Worm (Caenorhabditis elegans) whole organism, late embryonic: ENCODE results near the gene C17A2.7.
"Not testable (repeated sequence)": the region's sequence is repeated elsewhere in the genome, so short reads cannot be mapped to it uniquely, and the experiment has no call there.

Source experiments
- ama-1 ChIP-seq: fragments of 150-350 bp; optimal IDR thresholded peaks from 2 replicates; lab custom pipeline; 2014
- ceh-2 ChIP-seq: sonication (generic microtip); optimal IDR thresholded peaks from 2 replicates; lab custom pipeline; 2016; ENCODE audit warnings: missing genotype, missing genetic modification characterization, missing compliant biosample characterization
- ceh-9 ChIP-seq: sonication (generic microtip); optimal IDR thresholded peaks from 2 replicates; lab custom pipeline; 2016; ENCODE audit warnings: mild to moderate bottlenecking, missing genetic modification characterization, inconsistent platforms, missing compliant biosample characterization
- fkh-10 ChIP-seq: fragments of 150-350 bp; optimal IDR thresholded peaks from 2 replicates; lab custom pipeline; 2014; ENCODE audit warnings: missing biosample characterization, missing genetic modification reagents, missing genetic modification characterization
- gmeb-2 ChIP-seq: sonication (generic microtip); optimal IDR thresholded peaks from 2 replicates; lab custom pipeline; 2016; ENCODE audit warnings: missing genetic modification characterization, inconsistent platforms, missing compliant biosample characterization
- lin-11 ChIP-seq: fragments of 200-800 bp; sonication (Bioruptor generic); optimal IDR thresholded peaks from 2 replicates; lab custom pipeline; 2018; ENCODE audit warnings: mild to moderate bottlenecking, missing genetic modification characterization, missing compliant biosample characterization
- pqm-1 ChIP-seq: sonication (generic microtip); optimal IDR thresholded peaks from 2 replicates; lab custom pipeline; 2016; ENCODE audit warnings: missing genetic modification characterization, missing compliant biosample characterization
- ref-2 ChIP-seq: sonication (generic microtip); optimal IDR thresholded peaks from 2 replicates; lab custom pipeline; 2016; ENCODE audit warnings: missing genetic modification characterization, missing compliant biosample characterization
- rnt-1 ChIP-seq: sonication (generic microtip); optimal IDR thresholded peaks from 2 replicates; lab custom pipeline; 2016; ENCODE audit warnings: missing genetic modification characterization, missing compliant biosample characterization
- sdc-2 ChIP-seq: sonication (generic microtip); optimal IDR thresholded peaks from 2 replicates; lab custom pipeline; 2016; ENCODE audit warnings: missing genotype, missing genetic modification characterization, missing compliant biosample characterization
- sox-4 ChIP-seq: sonication (generic microtip); optimal IDR thresholded peaks from 2 replicates; lab custom pipeline; 2017; ENCODE audit warnings: mild to moderate bottlenecking, missing genetic modification characterization, inconsistent platforms, missing compliant biosample characterization
- tbx-2 ChIP-seq: sonication (generic microtip); optimal IDR thresholded peaks from 2 replicates; lab custom pipeline; 2016; ENCODE audit warnings: missing genetic modification characterization, missing compliant biosample characterization

ce11 chrII:3816251-3816849 is 26.9 kb downstream of the C17A2.7 start, which contains the start of gene fbxa-24:
- TF ChIP-seq rnt-1 (tag; lab: Kevin White, UChicago); sox-4; fkh-10; ref-2 (tag; lab: Kevin White, UChicago); sdc-2 (tag; lab: Kevin White, UChicago); ceh-9 (tag; lab: Kevin White, UChicago); gmeb-2; pqm-1; lin-11 (tag; lab: Kevin White, UChicago); tbx-2 (tag; lab: Kevin White, UChicago); ceh-2 (tag; lab: Kevin White, UChicago); ama-1 (lab: Kevin White, UChicago): not testable (repeated sequence)
